Worm (Caenorhabditis elegans): ENCODE results near the gene sdz-4.
"Not testable (repeated sequence)": the region's sequence is repeated elsewhere in the genome, so short reads cannot be mapped to it uniquely, and the experiment has no call there.

DNA sequence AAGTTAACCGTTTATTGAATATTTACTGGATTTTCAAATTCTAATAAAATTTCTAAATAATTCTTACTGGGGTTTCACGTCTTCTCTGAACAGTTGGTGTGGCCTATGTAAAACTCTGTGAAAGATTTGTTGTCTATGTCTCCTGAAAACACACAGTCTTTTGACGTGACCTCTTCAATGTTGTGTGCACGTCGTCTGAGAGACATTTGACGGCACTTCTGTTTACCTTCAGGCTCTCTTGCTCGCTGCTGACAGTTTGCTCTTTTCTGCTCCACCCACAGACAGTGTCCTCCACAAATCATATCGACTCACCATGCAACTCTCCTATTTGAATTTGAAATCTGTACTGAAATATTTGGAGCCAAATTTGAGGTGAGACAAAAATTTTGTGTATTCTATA is 27.8 kb upstream of the sdz-4 start, which contains the start of gene fbxc-34:
- not testable (repeated sequence) for TF ChIP-seq ztf-29 (GFP tag; IDR thresholded peaks at IDR 0.05); cog-1 (tag; optimal IDR thresholded peaks at IDR 0.05)
